Fruit fly (Drosophila melanogaster): Measurements from ENCODE around the gene Taf12.

Taf12 gene

DNA sequence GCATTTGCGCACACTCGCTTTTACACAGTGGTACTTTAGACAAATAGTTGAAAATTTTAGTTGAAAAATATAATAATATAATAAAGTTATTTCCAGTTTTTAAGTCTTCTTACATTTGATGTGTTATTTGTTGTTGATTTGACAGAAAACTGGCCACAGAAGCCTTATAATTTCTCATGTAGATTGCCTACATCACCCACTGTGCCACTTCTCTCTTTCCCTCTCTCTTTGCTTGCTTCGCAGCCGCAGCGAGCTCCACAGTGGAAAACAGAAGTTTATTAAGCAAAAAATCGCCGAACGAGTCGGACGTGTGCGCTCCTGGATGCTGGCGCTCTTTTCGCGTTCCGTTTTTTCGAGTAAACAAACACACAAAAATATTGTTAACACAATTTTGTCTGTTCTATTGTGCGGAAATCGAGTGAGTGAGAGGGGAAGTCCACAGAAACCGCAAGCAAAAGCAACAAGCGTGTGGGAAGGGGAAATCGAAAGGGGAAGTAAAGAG lies 23.6 kb downstream of the Taf12 start, which contains the start of gene CG42327 (continued):
- peak; percentile 89 for TF ChIP-seq CG12769 (tag; optimal IDR thresholded peaks at IDR 0.05)
- TF ChIP-seq CG12942 (GFP tag; optimal IDR thresholded peaks at IDR 0.05) = peak; percentile 85
- TF ChIP-seq ind (GFP tag; optimal IDR thresholded peaks at IDR 0.05) = peak; percentile 89
- TF ChIP-seq Stat92E (GFP tag; optimal IDR thresholded peaks at IDR 0.05) = peak in 1 of 3 experiments; percentile 77
- peak; percentile 83 for TF ChIP-seq bowl (GFP tag; IDR thresholded peaks at IDR 0.05)
- peak; percentile 90 for TF ChIP-seq CG13123 (GFP tag; optimal IDR thresholded peaks at IDR 0.05)
- TF ChIP-seq sqz (GFP tag; optimal IDR thresholded peaks at IDR 0.05) = peak; percentile 86
- peak; percentile 86 for TF ChIP-seq Dbx (GFP tag; IDR thresholded peaks at IDR 0.05)
- TF ChIP-seq fd64A (GFP tag; optimal IDR thresholded peaks at IDR 0.05) = peak; percentile 68
- peak; percentile 94 for TF ChIP-seq CG6813 (GFP tag; optimal IDR thresholded peaks at IDR 0.05)
- TF ChIP-seq BEAF-32 (GFP tag; optimal IDR thresholded peaks at IDR 0.05) = no peak
- TF ChIP-seq hkb (optimal IDR thresholded peaks at IDR 0.05) = no peak
- TF ChIP-seq hkb (GFP tag; IDR thresholded peaks at IDR 0.05) = peak; percentile 98
- TF ChIP-seq HmgZ (tag; optimal IDR thresholded peaks at IDR 0.05) = peak; percentile 81
- peak; percentile 82 for TF ChIP-seq CG2116 (GFP tag; optimal IDR thresholded peaks at IDR 0.05)
- TF ChIP-seq cas (GFP tag; IDR thresholded peaks at IDR 0.05) = peak; percentile 78
- TF ChIP-seq CG2199 (GFP tag; IDR thresholded peaks at IDR 0.05) = peak; percentile 84
- TF ChIP-seq mam (GFP tag; optimal IDR thresholded peaks at IDR 0.05) = peak; percentile 47
- peak; percentile 60 to 73 for TF ChIP-seq Pdp1 (GFP tag; optimal IDR thresholded peaks at IDR 0.05)
- TF ChIP-seq CG8944 (GFP tag; optimal IDR thresholded peaks at IDR 0.05) = peak; percentile 81
- peak; percentile 87 for TF ChIP-seq CG10147 (GFP tag; optimal IDR thresholded peaks at IDR 0.05)
- peak; percentile 98 for TF ChIP-seq oc (tag; optimal IDR thresholded peaks at IDR 0.05)
- peak; percentile 85 for TF ChIP-seq CG6765 (GFP tag; optimal IDR thresholded peaks at IDR 0.05)
- TF ChIP-seq CG1647 (GFP tag; optimal IDR thresholded peaks at IDR 0.05) = peak; percentile 64
- TF ChIP-seq CG8089 (GFP tag; optimal IDR thresholded peaks at IDR 0.05) = peak; percentile 60
- no peak for TF ChIP-seq usp (GFP tag; optimal IDR thresholded peaks at IDR 0.05)
- peak; percentile 89 for TF ChIP-seq Mad (GFP tag; optimal IDR thresholded peaks at IDR 0.05)
- peak; percentile 89 for TF ChIP-seq caup (GFP tag; optimal IDR thresholded peaks at IDR 0.05; ENCODE audit: severe bottlenecking)
- TF ChIP-seq CG15073 (GFP tag; optimal IDR thresholded peaks at IDR 0.05) = peak; percentile 26
- TF ChIP-seq CG32532 (GFP tag; IDR thresholded peaks at IDR 0.05) = peak; percentile 93
- TF ChIP-seq HHEX (GFP tag; optimal IDR thresholded peaks at IDR 0.05) = peak; percentile 93
- peak; percentile 70 for TF ChIP-seq fd3F (GFP tag; optimal IDR thresholded peaks at IDR 0.05)
- peak; percentile 94 for TF ChIP-seq sim (GFP tag; IDR thresholded peaks at IDR 0.05)
- peak; percentile 87 for TF ChIP-seq ssp (GFP tag; IDR thresholded peaks at IDR 0.05)
- no peak; the same call in 1 of the 2 replicates for TF ChIP-seq CG42726 (GFP tag; IDR thresholded peaks at IDR 0.05; ENCODE audit: partially characterized antibody)
- peak; percentile 88 for TF ChIP-seq CG5245 (GFP tag; optimal IDR thresholded peaks at IDR 0.05)
- TF ChIP-seq Sox102F (GFP tag; optimal IDR thresholded peaks at IDR 0.05) = peak; percentile 97
- no peak for TF ChIP-seq Dref (GFP tag; IDR thresholded peaks at IDR 0.05)
- TF ChIP-seq GATAe (GFP tag; conservative IDR thresholded peaks at IDR 0.05) = peak; percentile 45; the same call in 1 of the 2 replicates
- peak; percentile 94 for TF ChIP-seq tin (GFP tag; optimal IDR thresholded peaks at IDR 0.05)
- TF ChIP-seq stc (GFP tag; IDR thresholded peaks at IDR 0.05) = peak; percentile 98
- TF ChIP-seq fd96Cb (tag; optimal IDR thresholded peaks at IDR 0.05) = peak; percentile 95
- TF ChIP-seq CG18262 (tag; optimal IDR thresholded peaks at IDR 0.05) = peak; percentile 97
- peak; percentile 87 for TF ChIP-seq CG1233 (GFP tag; optimal IDR thresholded peaks at IDR 0.05)
- peak; percentile 97 for TF ChIP-seq ase (GFP tag; IDR thresholded peaks at IDR 0.05)
- TF ChIP-seq Blimp-1 (GFP tag; optimal IDR thresholded peaks at IDR 0.05) = peak; percentile 97
- TF ChIP-seq CG11398 (GFP tag; optimal IDR thresholded peaks at IDR 0.05) = peak; percentile 16
- peak; percentile 94 for TF ChIP-seq Spps (tag; optimal IDR thresholded peaks at IDR 0.05)
- peak; percentile 73 for TF ChIP-seq CG4328 (GFP tag; optimal IDR thresholded peaks at IDR 0.05)
- TF ChIP-seq gsb (GFP tag; IDR thresholded peaks at IDR 0.05) = peak; percentile 79

Measured in whole organism, embryonic.